Worm (Caenorhabditis elegans) whole organism, L4/young adult: ENCODE data around the gene C37E2.3.

ENCODE experiments used
- W03F9.2 ChIP-seq: fragments of 150-350 bp; optimal IDR thresholded peaks from 2 replicates; lab custom pipeline; 2014; ENCODE audit warnings: missing biosample characterization, missing genetic modification characterization
- dao-5 ChIP-seq: sonication (generic microtip); optimal IDR thresholded peaks from 2 replicates; lab custom pipeline; 2016; ENCODE audit warnings: missing genotype, missing genetic modification characterization, moderate library complexity, missing compliant biosample characterization
- him-1 ChIP-seq: sonication (generic microtip); optimal IDR thresholded peaks from 2 replicates; lab custom pipeline; 2016; ENCODE audit warnings: missing genotype, missing genetic modification reagents, missing genetic modification characterization, missing compliant biosample characterization

- TF ChIP-seq dao-5 (tag; lab: Kevin White, UChicago) (no peak), W03F9.2 (no peak), him-1 (no peak)
Measured at ce11 chrX:14165156-14165555, 15.1 kb upstream of the C37E2.3 start.
